Fruit fly (Drosophila melanogaster): ENCODE measurements around the gene pyx.

- TF ChIP-seq Jra (GFP tag; optimal IDR thresholded peaks at IDR 0.05) (no peak), usp (GFP tag; optimal IDR thresholded peaks at IDR 0.05) (no peak), lola (GFP tag; optimal IDR thresholded peaks at IDR 0.05) (no peak), CrebA (GFP tag; optimal IDR thresholded peaks at IDR 0.05; ENCODE audit: borderline replicate concordance) (no peak), Abd-B (GFP tag; optimal IDR thresholded peaks at IDR 0.05) (no peak)
Observed at dm6 chr3L:178913-179488, 43.9 kb downstream of the pyx start, which contains the start of gene Vdup1.
